Fruit fly (Drosophila melanogaster): ENCODE results near the gene ATP6AP2.
A peak's percentile ranks its signal among the peaks of the same experiment; 100 is the strongest.

The ATP6AP2 gene

dm6 chr3R:9229996-9230601 lies 30.3 kb upstream of the ATP6AP2 start:
- TF ChIP-seq psq (optimal IDR thresholded peaks at IDR 0.05) (no peak), CG8478 (optimal IDR thresholded peaks at IDR 0.05) (no peak), usp (GFP tag; optimal IDR thresholded peaks at IDR 0.05) (no peak), Dll (optimal IDR thresholded peaks at IDR 0.05) (no peak), pan (optimal IDR thresholded peaks at IDR 0.05) (no peak), EcR (GFP tag; optimal IDR thresholded peaks at IDR 0.05) (no peak)

- TF ChIP-seq psq (optimal IDR thresholded peaks at IDR 0.05) (no peak), pan (optimal IDR thresholded peaks at IDR 0.05) (no peak), EcR (GFP tag; optimal IDR thresholded peaks at IDR 0.05) (no peak), usp (GFP tag; optimal IDR thresholded peaks at IDR 0.05) (no peak), CG8478 (optimal IDR thresholded peaks at IDR 0.05) (no peak)
These were observed 28.1 kb upstream of the ATP6AP2 start for dm6 chr3R:9232346-9232745.

dm6 chr3R:9233763-9234162 lies 26.7 kb upstream of the ATP6AP2 start:
- TF ChIP-seq EcR (GFP tag; optimal IDR thresholded peaks at IDR 0.05) (no peak), psq (optimal IDR thresholded peaks at IDR 0.05) (no peak), Dll (optimal IDR thresholded peaks at IDR 0.05) (no peak), usp (GFP tag; optimal IDR thresholded peaks at IDR 0.05) (no peak)

- no peak for TF ChIP-seq usp (GFP tag; optimal IDR thresholded peaks at IDR 0.05)
- no peak for TF ChIP-seq pan (optimal IDR thresholded peaks at IDR 0.05)
- no peak for TF ChIP-seq psq (optimal IDR thresholded peaks at IDR 0.05)
- TF ChIP-seq Dll (optimal IDR thresholded peaks at IDR 0.05), result no peak
- TF ChIP-seq CG8478 (optimal IDR thresholded peaks at IDR 0.05), result no peak
These were observed 25.6 kb upstream of the ATP6AP2 start for dm6 chr3R:9234756-9235255.

- no peak for TF ChIP-seq pan (optimal IDR thresholded peaks at IDR 0.05)
- TF ChIP-seq Dll (optimal IDR thresholded peaks at IDR 0.05), result no peak
- TF ChIP-seq CG8478 (optimal IDR thresholded peaks at IDR 0.05), result no peak
- no peak for TF ChIP-seq usp (GFP tag; optimal IDR thresholded peaks at IDR 0.05)
- TF ChIP-seq EcR (GFP tag; optimal IDR thresholded peaks at IDR 0.05), result no peak
- TF ChIP-seq psq (optimal IDR thresholded peaks at IDR 0.05), result no peak
These were observed 24.4 kb upstream of the ATP6AP2 start for dm6 chr3R:9236070-9236492.

dm6 chr3R:9236883-9237267 lies 23.6 kb upstream of the ATP6AP2 start:
- peak; percentile 93 for TF ChIP-seq Dll (optimal IDR thresholded peaks at IDR 0.05)
- TF ChIP-seq usp (GFP tag; optimal IDR thresholded peaks at IDR 0.05), result no peak
- no peak for TF ChIP-seq EcR (GFP tag; optimal IDR thresholded peaks at IDR 0.05)
- TF ChIP-seq psq (optimal IDR thresholded peaks at IDR 0.05), result no peak
- TF ChIP-seq CG8478 (optimal IDR thresholded peaks at IDR 0.05), result no peak
- TF ChIP-seq pan (optimal IDR thresholded peaks at IDR 0.05), result no peak

dm6 chr3R:9237268-9238091 lies 23.0 kb upstream of the ATP6AP2 start, which contains the start of gene pum:
Gene pum, minus strand, starts transcription at chr3R:9237682.
- TF ChIP-seq psq (optimal IDR thresholded peaks at IDR 0.05) (no peak), CG8478 (optimal IDR thresholded peaks at IDR 0.05) (no peak), pan (optimal IDR thresholded peaks at IDR 0.05) (no peak), usp (GFP tag; optimal IDR thresholded peaks at IDR 0.05) (no peak), EcR (GFP tag; optimal IDR thresholded peaks at IDR 0.05) (no peak), Dll (optimal IDR thresholded peaks at IDR 0.05) (no peak)

- no peak for TF ChIP-seq CG8478 (optimal IDR thresholded peaks at IDR 0.05)
- TF ChIP-seq pan (optimal IDR thresholded peaks at IDR 0.05), result no peak
- TF ChIP-seq EcR (GFP tag; optimal IDR thresholded peaks at IDR 0.05), result no peak
- no peak for TF ChIP-seq Dll (optimal IDR thresholded peaks at IDR 0.05)
- no peak for TF ChIP-seq usp (GFP tag; optimal IDR thresholded peaks at IDR 0.05)
- no peak for TF ChIP-seq psq (optimal IDR thresholded peaks at IDR 0.05)
These were observed 20.5 kb upstream of the ATP6AP2 start for dm6 chr3R:9239941-9240400.

- TF ChIP-seq psq (optimal IDR thresholded peaks at IDR 0.05), result no peak
- TF ChIP-seq EcR (GFP tag; optimal IDR thresholded peaks at IDR 0.05), result no peak
- TF ChIP-seq pan (optimal IDR thresholded peaks at IDR 0.05), result no peak
- TF ChIP-seq usp (GFP tag; optimal IDR thresholded peaks at IDR 0.05), result no peak
- TF ChIP-seq CG8478 (optimal IDR thresholded peaks at IDR 0.05), result no peak
- TF ChIP-seq Dll (optimal IDR thresholded peaks at IDR 0.05), result no peak
These were observed 19.9 kb upstream of the ATP6AP2 start, which contains the start of gene D1 for dm6 chr3R:9240554-9240953. Gene D1, minus strand, starts transcription at chr3R:9240654.

dm6 chr3R:9245576-9246200 lies 14.8 kb upstream of the ATP6AP2 start, which contains the start of gene Vps15:
Gene Vps15, minus strand, starts transcription at chr3R:9245869.
- no peak for TF ChIP-seq Dll (optimal IDR thresholded peaks at IDR 0.05)
- TF ChIP-seq psq (optimal IDR thresholded peaks at IDR 0.05), result no peak

dm6 chr3R:9246366-9246765 lies 14.1 kb upstream of the ATP6AP2 start, which contains the start of gene CG8420:
Gene CG8420, plus strand, starts transcription at chr3R:9246649.
- TF ChIP-seq usp (GFP tag; optimal IDR thresholded peaks at IDR 0.05) (no peak), pan (optimal IDR thresholded peaks at IDR 0.05) (no peak), EcR (GFP tag; optimal IDR thresholded peaks at IDR 0.05) (no peak), psq (optimal IDR thresholded peaks at IDR 0.05) (no peak), Dll (optimal IDR thresholded peaks at IDR 0.05) (no peak), CG8478 (optimal IDR thresholded peaks at IDR 0.05) (no peak)
